Worm (Caenorhabditis elegans) whole organism, L3 larva: Measurements from ENCODE around the gene F14D7.12.

ENCODE experiments used
- aly-2 ChIP-seq: fragments of 150-350 bp; optimal IDR thresholded peaks from 2 replicates; lab custom pipeline; 2014; ENCODE audit warnings: missing biosample characterization, missing genetic modification characterization
- egl-27 ChIP-seq: sonication (generic microtip); optimal IDR thresholded peaks from 4 replicates; lab custom pipeline; 2017; ENCODE audit warnings: missing biosample characterization, missing genetic modification reagents, missing genetic modification characterization
- nfya-1 ChIP-seq: sonication (generic microtip); optimal IDR thresholded peaks from 2 replicates; lab custom pipeline; 2017; ENCODE audit warnings: missing genetic modification characterization, mild to moderate bottlenecking, missing compliant biosample characterization, antibody characterized with exemption, moderate library complexity; ENCODE audit not compliant: insufficient read depth
- ztf-4 ChIP-seq: fragments of 150-350 bp; optimal IDR thresholded peaks from 2 replicates; lab custom pipeline; 2014; ENCODE audit warnings: missing biosample characterization, missing genetic modification characterization

ce11 chrV:14290636-14291035 is 9.2 kb upstream of the F14D7.12 start, which contains the start of gene F14D7.18:
- no peak for TF ChIP-seq egl-27
- TF ChIP-seq ztf-4 (tag; lab: Kevin White, UChicago): no peak
- TF ChIP-seq aly-2 (tag; lab: Kevin White, UChicago): no peak
- TF ChIP-seq nfya-1 (tag; lab: Kevin White, UChicago): no peak
